Worm (Caenorhabditis elegans): ENCODE data around the gene sre-38.

- TF ChIP-seq snpc-4 (tag; optimal IDR thresholded peaks at IDR 0.05) (no peak), fkh-10 (GFP tag; optimal IDR thresholded peaks at IDR 0.05) (no peak), jun-1 (tag; optimal IDR thresholded peaks at IDR 0.05) (no peak), unc-62 (GFP tag; optimal IDR thresholded peaks at IDR 0.05 in 1 of 2) (no peak), unc-62 (tag; optimal IDR thresholded peaks at IDR 0.05) (no peak)
Observed at ce11 chrII:12457275-12457674, at the start of gene sre-38.
